Fruit fly (Drosophila melanogaster) Kc167 (cell line): ENCODE measurements around the gene Taf13.

Experiments used
- Sin3A ChIP-seq: fragments of >200 bp; optimal IDR thresholded peaks from 2 replicates; lab custom pipeline; 2018; ENCODE audit warnings: missing external identifiers
- insv ChIP-seq: fragments of >200 bp; optimal IDR thresholded peaks from 3 replicates; lab custom pipeline; 2018; ENCODE audit warnings: missing external identifiers
- psq ChIP-seq: fragments of >200 bp; optimal IDR thresholded peaks from 2 replicates; lab custom pipeline; 2017; ENCODE audit warnings: missing external identifiers
- ttk ChIP-seq: sonication (Bioruptor generic); optimal IDR thresholded peaks from 2 replicates; lab custom pipeline; 2017; ENCODE audit warnings: missing external identifiers

DNA sequence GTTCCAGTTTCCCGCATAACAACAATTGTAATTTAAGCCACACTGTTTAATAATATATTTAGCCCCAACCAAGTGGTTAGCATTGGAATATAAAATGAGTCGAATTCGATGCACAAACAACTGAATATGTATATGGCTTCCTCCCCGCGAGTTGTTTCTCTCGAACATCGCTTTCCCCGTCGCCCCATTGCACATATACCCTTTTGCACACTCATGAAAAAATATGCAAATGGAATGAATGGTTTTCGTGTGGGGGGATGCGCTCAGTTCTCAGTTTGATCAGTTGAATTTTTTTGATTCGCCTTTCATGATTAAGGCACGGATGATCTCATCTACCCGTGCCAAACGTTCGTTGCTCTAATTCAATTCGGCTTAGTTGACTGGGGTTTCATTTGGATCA lies 12.9 kb downstream of the Taf13 start:
- TF ChIP-seq Sin3A (lab: Kevin White, UChicago) (no peak), psq (lab: Kevin White, UChicago) (no peak), ttk (lab: Kevin White, UChicago) (no peak), insv (no peak)
